Fruit fly (Drosophila melanogaster): ENCODE measurements around the gene CG6999.

The CG6999 gene

dm6 chrX:9109072-9109844 is 21.1 kb downstream of the CG6999 start (continued):
- TF ChIP-seq eve (GFP tag; optimal IDR thresholded peaks at IDR 0.05): no peak
- TF ChIP-seq ftz-f1 (GFP tag; optimal IDR thresholded peaks at IDR 0.05): no peak
- peak; percentile 40 for TF ChIP-seq p53 (GFP tag; optimal IDR thresholded peaks at IDR 0.05)
- peak; percentile 43 for TF ChIP-seq pho (GFP tag; optimal IDR thresholded peaks at IDR 0.05)
- TF ChIP-seq kni (GFP tag; optimal IDR thresholded peaks at IDR 0.05): no peak
- TF ChIP-seq CG17829 (tag; optimal IDR thresholded peaks at IDR 0.05): peak; percentile 48
- no peak for TF ChIP-seq CG5953 (GFP tag; IDR thresholded peaks at IDR 0.05)
- no peak for TF ChIP-seq Kr (GFP tag; optimal IDR thresholded peaks at IDR 0.05)
- peak; percentile 25 for TF ChIP-seq dm (GFP tag; optimal IDR thresholded peaks at IDR 0.05)
- no peak for TF ChIP-seq CG2199 (GFP tag; IDR thresholded peaks at IDR 0.05)
- no peak for TF ChIP-seq vnd (GFP tag; IDR thresholded peaks at IDR 0.05; ENCODE audit: partially characterized antibody)
- no peak for TF ChIP-seq vfl (GFP tag; optimal IDR thresholded peaks at IDR 0.05)
- peak; percentile 55 for TF ChIP-seq HLH54F (GFP tag; optimal IDR thresholded peaks at IDR 0.05)
- no peak for TF ChIP-seq Dip2 (GFP tag; IDR thresholded peaks at IDR 0.05)
- TF ChIP-seq mld (GFP tag; IDR thresholded peaks at IDR 0.05; ENCODE audit: partially characterized antibody): no peak
- no peak for TF ChIP-seq B-H2 (GFP tag; optimal IDR thresholded peaks at IDR 0.05)
- peak; percentile 78 for TF ChIP-seq tio (GFP tag; optimal IDR thresholded peaks at IDR 0.05)
- TF ChIP-seq nmo (GFP tag; optimal IDR thresholded peaks at IDR 0.05): peak; percentile 65
- peak; percentile 22; the same call in 1 of the 2 replicates for TF ChIP-seq ara (GFP tag; IDR thresholded peaks at IDR 0.05)
- no peak for TF ChIP-seq CG3163 (GFP tag; optimal IDR thresholded peaks at IDR 0.05)
- peak; percentile 59 for TF ChIP-seq lilli (GFP tag; optimal IDR thresholded peaks at IDR 0.05)
- 0 out of 3 replicates have a peak, but pooled peaks have one; percentile 28 for TF ChIP-seq otp (GFP tag; IDR thresholded peaks at IDR 0.05)
- no peak for TF ChIP-seq chinmo (GFP tag; IDR thresholded peaks at IDR 0.05; ENCODE audit: partially characterized antibody)
- peak; percentile 46; the same call in 1 of the 2 replicates for TF ChIP-seq ssp (GFP tag; IDR thresholded peaks at IDR 0.05)
- no peak for TF ChIP-seq schlank (tag; optimal IDR thresholded peaks at IDR 0.05)
- peak; percentile 87 for TF ChIP-seq Myb (GFP tag; optimal IDR thresholded peaks at IDR 0.05)
- TF ChIP-seq YL-1 (GFP tag; optimal IDR thresholded peaks at IDR 0.05): peak; percentile 32
- peak; percentile 36 for TF ChIP-seq CG4707 (GFP tag; optimal IDR thresholded peaks at IDR 0.05)
- peak; percentile 50 for TF ChIP-seq pb (GFP tag; optimal IDR thresholded peaks at IDR 0.05)
- 0 out of 2 replicates have a peak, but pooled peaks have one; percentile 32 for TF ChIP-seq esg (GFP tag; conservative IDR thresholded peaks at IDR 0.05)
- TF ChIP-seq NFAT (GFP tag; IDR thresholded peaks at IDR 0.05): no peak
- TF ChIP-seq CG10147 (GFP tag; optimal IDR thresholded peaks at IDR 0.05): peak; percentile 15
- TF ChIP-seq CG17186 (GFP tag; optimal IDR thresholded peaks at IDR 0.05): peak; percentile 10
- TF ChIP-seq CG14667 (GFP tag; IDR thresholded peaks at IDR 0.05): peak; percentile 13; the same call in 1 of the 2 replicates
- TF ChIP-seq tgo (GFP tag; IDR thresholded peaks at IDR 0.05): peak; percentile 33; the same call in 1 of the 3 replicates
- TF ChIP-seq toy (GFP tag; IDR thresholded peaks at IDR 0.05): no peak
- peak; percentile 43 for TF ChIP-seq jing (GFP tag; optimal IDR thresholded peaks at IDR 0.05)
- no peak for TF ChIP-seq usp (GFP tag; optimal IDR thresholded peaks at IDR 0.05)
- peak; percentile 24; the same call in 1 of the 2 replicates for TF ChIP-seq Ptx1 (GFP tag; IDR thresholded peaks at IDR 0.05)
- TF ChIP-seq cwo (GFP tag; optimal IDR thresholded peaks at IDR 0.05): no peak
- TF ChIP-seq Ets97D (GFP tag; optimal IDR thresholded peaks at IDR 0.05): peak; percentile 6
- TF ChIP-seq bigmax (GFP tag; optimal IDR thresholded peaks at IDR 0.05): no peak
- no peak for TF ChIP-seq kay (GFP tag; optimal IDR thresholded peaks at IDR 0.05)
- peak; percentile 3 for TF ChIP-seq CG6854 (GFP tag; optimal IDR thresholded peaks at IDR 0.05)
- no peak for TF ChIP-seq CG16779 (GFP tag; IDR thresholded peaks at IDR 0.05)
- TF ChIP-seq CG17361 (GFP tag; IDR thresholded peaks at IDR 0.05): peak; percentile 77
- peak; percentile 43; the same call in 1 of the 2 replicates for TF ChIP-seq danr (GFP tag; IDR thresholded peaks at IDR 0.05)
- peak; percentile 6 for TF ChIP-seq CG13296 (GFP tag; optimal IDR thresholded peaks at IDR 0.05)
- TF ChIP-seq CG1832 (GFP tag; optimal IDR thresholded peaks at IDR 0.05): peak; percentile 52
- TF ChIP-seq slou (GFP tag; optimal IDR thresholded peaks at IDR 0.05): no peak

Measured in whole organism, embryonic.